Worm (Caenorhabditis elegans): ENCODE results near the gene rab-14.

Gene rab-14

DNA sequence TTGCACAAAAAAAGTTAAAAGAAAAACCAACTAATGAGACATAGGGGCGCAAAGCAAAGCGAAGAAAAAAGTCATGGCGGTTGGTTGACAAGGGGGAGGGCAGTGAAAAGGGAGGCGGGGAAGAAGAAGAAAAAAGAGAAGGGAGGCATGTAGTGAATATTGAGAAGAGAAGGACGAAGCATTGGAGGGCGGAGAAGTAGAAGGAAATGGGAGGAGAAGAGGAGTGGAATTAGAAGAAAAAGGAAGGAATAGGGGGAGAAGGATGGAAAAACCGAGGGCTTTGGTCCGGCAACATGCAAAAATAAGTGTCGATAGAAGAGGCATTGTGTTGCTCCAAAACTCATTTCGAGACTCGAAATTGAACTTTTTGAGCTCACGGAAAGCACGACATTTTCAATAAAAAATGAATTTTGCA is 24.4 kb upstream of the rab-14 start (continued):
- TF ChIP-seq ceh-28 (tag; optimal IDR thresholded peaks at IDR 0.05) (no peak), ctbp-1 (GFP tag; IDR thresholded peaks at IDR 0.05) (peak; percentile 52; the same call in 1 of the 2 replicates), snpc-1.2 (GFP tag; IDR thresholded peaks at IDR 0.05) (no peak), zip-11 (GFP tag; IDR thresholded peaks at IDR 0.05) (no peak), hlh-30 (tag; optimal IDR thresholded peaks at IDR 0.05; ENCODE audit: insufficient read depth) (peak; percentile 54), ces-1 (GFP tag; optimal IDR thresholded peaks at IDR 0.05) (no peak), spr-3 (GFP tag; optimal IDR thresholded peaks at IDR 0.05) (no peak), hmg-1.1 (GFP tag; IDR thresholded peaks at IDR 0.05) (peak; percentile 73), sdz-12 (GFP tag; optimal IDR thresholded peaks at IDR 0.05) (no peak), mdl-1 (tag; optimal IDR thresholded peaks at IDR 0.05) (peak in 1 of 2 experiments; percentile 16), set-16 (GFP tag; IDR thresholded peaks at IDR 0.05) (peak; percentile 50), lsy-2 (tag; optimal IDR thresholded peaks at IDR 0.05) (peak in 1 of 2 experiments; percentile 45)

DNA sequence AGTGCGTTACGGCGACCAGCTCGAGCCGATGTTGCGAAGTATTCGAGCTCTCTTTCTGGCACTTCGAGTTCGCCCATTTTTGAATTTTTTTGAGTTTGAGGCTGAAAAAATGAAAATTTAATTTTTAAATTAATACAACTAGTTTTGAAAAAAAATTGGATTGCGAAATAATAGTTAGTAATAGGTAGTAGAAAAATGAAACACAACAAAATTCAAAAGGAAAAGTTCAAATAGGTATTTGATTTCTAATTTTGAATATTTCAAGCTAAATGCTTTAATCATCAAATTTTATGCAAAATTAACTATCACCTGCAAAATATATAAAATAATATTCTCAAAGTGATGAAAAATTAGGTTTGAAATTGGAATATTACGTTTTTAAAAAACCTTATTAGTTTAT is 23.9 kb upstream of the rab-14 start, which contains the start of gene K09E9.4:
Gene K09E9.4, minus strand, starts transcription at position 101 of the 400 bp plus-strand sequence.
- no peak for TF ChIP-seq Y105C5A.15 (GFP tag; IDR thresholded peaks at IDR 0.05)
- no peak for TF ChIP-seq nhr-77 (tag; optimal IDR thresholded peaks at IDR 0.05)
- TF ChIP-seq lsy-2 (tag; optimal IDR thresholded peaks at IDR 0.05) = no peak
- no peak for TF ChIP-seq nhr-11 (tag; optimal IDR thresholded peaks at IDR 0.05)
- no peak for TF ChIP-seq dmd-8 (GFP tag; IDR thresholded peaks at IDR 0.05)
- no peak for TF ChIP-seq hif-1 (tag; optimal IDR thresholded peaks at IDR 0.05)
- no peak for TF ChIP-seq lin-1 (GFP tag; IDR thresholded peaks at IDR 0.05)
- TF ChIP-seq Y5F2A.4 (GFP tag; optimal IDR thresholded peaks at IDR 0.05) = no peak
- no peak for TF ChIP-seq lin-29 (GFP tag; IDR thresholded peaks at IDR 0.05)
- TF ChIP-seq dve-1 (tag; optimal IDR thresholded peaks at IDR 0.05; ENCODE audit: insufficient read depth) = no peak
- no peak for TF ChIP-seq ceh-44 (GFP tag; IDR thresholded peaks at IDR 0.05)
- no peak for TF ChIP-seq madf-9 (GFP tag; conservative IDR thresholded peaks at IDR 0.05)
- no peak for TF ChIP-seq nhr-42 (GFP tag; IDR thresholded peaks at IDR 0.05)

DNA sequence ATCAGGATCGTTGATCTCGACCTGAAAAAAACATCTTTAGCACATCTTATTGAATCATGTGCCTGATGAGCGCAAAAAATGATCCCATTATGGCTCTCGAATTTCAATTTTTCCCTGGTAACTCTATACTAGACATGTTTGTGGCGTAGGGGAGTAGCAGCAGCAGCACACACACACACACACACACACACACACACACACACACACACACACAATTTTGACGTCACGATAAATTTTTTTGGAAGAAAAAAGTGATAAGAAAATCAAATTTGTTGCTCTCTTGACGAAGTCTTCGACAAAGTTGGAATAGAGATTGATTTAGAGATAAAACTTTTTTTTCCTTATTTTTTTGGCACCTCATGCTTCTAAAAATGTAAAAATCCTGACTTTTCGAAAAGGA is 23.2 kb upstream of the rab-14 start:
- TF ChIP-seq jun-1 (tag; optimal IDR thresholded peaks at IDR 0.05) (no peak), ceh-44 (GFP tag; IDR thresholded peaks at IDR 0.05) (no peak), dve-1 (tag; optimal IDR thresholded peaks at IDR 0.05; ENCODE audit: insufficient read depth) (peak; percentile 23), mxl-3 (GFP tag; optimal IDR thresholded peaks at IDR 0.05) (no peak), T20F7.1 (GFP tag; optimal IDR thresholded peaks at IDR 0.05) (no peak), daf-12 (tag; optimal IDR thresholded peaks at IDR 0.05) (no peak), nhr-6 (tag; optimal IDR thresholded peaks at IDR 0.05) (no peak), saeg-2 (GFP tag; IDR thresholded peaks at IDR 0.05) (no peak), zfp-3 (GFP tag; conservative IDR thresholded peaks at IDR 0.05) (no peak), T26A8.4 (GFP tag; IDR thresholded peaks at IDR 0.05) (no peak), ces-1 (GFP tag; optimal IDR thresholded peaks at IDR 0.05) (no peak), nhr-76 (tag; optimal IDR thresholded peaks at IDR 0.05) (no peak), dmd-6 (GFP tag; IDR thresholded peaks at IDR 0.05) (peak; percentile 57), F44E2.7 (GFP tag; IDR thresholded peaks at IDR 0.05) (no peak), lin-15B (tag; optimal IDR thresholded peaks at IDR 0.05) (no peak), lsy-2 (tag; optimal IDR thresholded peaks at IDR 0.05) (no peak), dmd-9 (GFP tag; IDR thresholded peaks at IDR 0.05) (no peak), nhr-237 (tag; optimal IDR thresholded peaks at IDR 0.05) (no peak), Y75B8A.6 (GFP tag; IDR thresholded peaks at IDR 0.05) (no peak), zip-11 (GFP tag; IDR thresholded peaks at IDR 0.05) (no peak), snpc-1.2 (GFP tag; IDR thresholded peaks at IDR 0.05) (no peak), daf-16 (GFP tag; optimal IDR thresholded peaks at IDR 0.05) (no peak), daf-16 (tag; optimal IDR thresholded peaks at IDR 0.05) (peak; percentile 39), spr-3 (GFP tag; optimal IDR thresholded peaks at IDR 0.05) (no peak), lin-1 (GFP tag; IDR thresholded peaks at IDR 0.05) (no peak), ctbp-1 (GFP tag; IDR thresholded peaks at IDR 0.05) (0 out of 2 replicates have a peak, but pooled peaks have one; percentile 12), madf-5 (GFP tag; IDR thresholded peaks at IDR 0.05) (no peak), mes-2 (tag; optimal IDR thresholded peaks at IDR 0.05; ENCODE audit: poor library complexity, severe bottlenecking) (peak; percentile 8), nhr-28 (tag; optimal IDR thresholded peaks at IDR 0.05) (peak; percentile 58), hlh-11 (tag; optimal IDR thresholded peaks at IDR 0.05) (peak; percentile 32), madf-9 (GFP tag; conservative IDR thresholded peaks at IDR 0.05) (no peak), zfp-2 (tag; optimal IDR thresholded peaks at IDR 0.05) (no peak), nhr-42 (GFP tag; IDR thresholded peaks at IDR 0.05) (no peak), lin-38 (GFP tag; IDR thresholded peaks at IDR 0.05) (no peak)
